Fruit fly (Drosophila melanogaster) whole organism, embryonic: ENCODE data around the gene kud.
A peak's percentile ranks its signal among the peaks of the same experiment; 100 is the strongest.

ENCODE experiments used
- BtbVII ChIP-seq: fragments of 200-800 bp; sonication (Bioruptor generic); optimal IDR thresholded peaks from 3 replicates; lab custom pipeline; 2017; ENCODE audit warnings: missing biosample characterization, mild to moderate bottlenecking, missing genetic modification characterization
- CG10147 ChIP-seq: fragments of 200-800 bp; sonication (Bioruptor generic); optimal IDR thresholded peaks from 2 replicates; lab custom pipeline; 2019; ENCODE audit warnings: missing biosample characterization, mild to moderate bottlenecking, missing genetic modification characterization, moderate library complexity
- CG15011 ChIP-seq: fragments of 200-800 bp; sonication (Bioruptor generic); optimal IDR thresholded peaks from 3 replicates; lab custom pipeline; 2018; ENCODE audit warnings: missing biosample characterization, mild to moderate bottlenecking, missing genetic modification characterization
- CG1603 ChIP-seq: fragments of 200-800 bp; sonication (Bioruptor generic); optimal IDR thresholded peaks from 2 replicates; lab custom pipeline; 2019; ENCODE audit warnings: missing biosample characterization, mild to moderate bottlenecking, missing genetic modification characterization, moderate library complexity
- CG17328 ChIP-seq: fragments of 200-800 bp; sonication (Bioruptor generic); IDR thresholded peaks from 2 replicates; pipeline ENCODE4 v1.3.6; 2022; ENCODE audit warnings: missing biosample characterization, missing genetic modification characterization
- CG17829 ChIP-seq: fragments of 200-800 bp; optimal IDR thresholded peaks from 2 replicates; lab custom pipeline; 2019; ENCODE audit warnings: missing biosample characterization, mild to moderate bottlenecking, missing genetic modification characterization, moderate library complexity
- CG2120 ChIP-seq: fragments of 200-800 bp; sonication (Bioruptor generic); optimal IDR thresholded peaks from 3 replicates; lab custom pipeline; 2016; ENCODE audit warnings: missing biosample characterization, missing genetic modification characterization
- CG2202 ChIP-seq: fragments of 200-800 bp; sonication (Bioruptor generic); optimal IDR thresholded peaks from 2 replicates; lab custom pipeline; 2018; ENCODE audit warnings: missing biosample characterization, mild to moderate bottlenecking, missing genetic modification characterization
- CG2889 ChIP-seq: fragments of 200-800 bp; sonication (Bioruptor generic); IDR thresholded peaks from 3 replicates; pipeline ENCODE4 v1.3.6; 2022; ENCODE audit warnings: missing biosample characterization, missing genetic modification characterization
- CG31388 ChIP-seq: fragments of 200-800 bp; sonication (Bioruptor generic); optimal IDR thresholded peaks from 2 replicates; lab custom pipeline; 2016; ENCODE audit warnings: missing biosample characterization, missing genetic modification characterization
- CG3995 ChIP-seq: fragments of 200-800 bp; sonication (Bioruptor generic); optimal IDR thresholded peaks from 3 replicates; lab custom pipeline; 2016; ENCODE audit warnings: missing biosample characterization, missing genetic modification characterization
- CG4282 ChIP-seq: fragments of 200-800 bp; sonication (Bioruptor generic); optimal IDR thresholded peaks from 2 replicates; lab custom pipeline; 2016; ENCODE audit warnings: missing biosample characterization, missing genetic modification characterization
- CG4854 ChIP-seq: fragments of 200-800 bp; sonication (Bioruptor generic); optimal IDR thresholded peaks from 2 replicates; lab custom pipeline; 2016; ENCODE audit warnings: missing biosample characterization, missing genetic modification characterization, inconsistent platforms
- CG6254 ChIP-seq: fragments of 200-800 bp; sonication (Bioruptor generic); optimal IDR thresholded peaks from 3 replicates; lab custom pipeline; 2017; ENCODE audit warnings: mild to moderate bottlenecking, missing biosample characterization, missing genetic modification reagents, missing genetic modification characterization
- CG6791 ChIP-seq: fragments of 200-800 bp; sonication (Bioruptor generic); IDR thresholded peaks from 3 replicates; pipeline ENCODE4 v1.3.6; 2022; ENCODE audit warnings: missing biosample characterization, missing genetic modification characterization; ENCODE audit not compliant: partially characterized antibody
- CTCF ChIP-seq: fragments of 200-800 bp; sonication (Bioruptor generic); optimal IDR thresholded peaks from 2 replicates; lab custom pipeline; 2017; ENCODE audit warnings: missing biosample characterization, mild to moderate bottlenecking, missing genetic modification characterization, moderate library complexity
- Dip3 ChIP-seq: fragments of 200-800 bp; sonication (Bioruptor generic); optimal IDR thresholded peaks from 3 replicates; lab custom pipeline; 2016; ENCODE audit warnings: missing biosample characterization, missing genetic modification characterization
- Gsc ChIP-seq: fragments of 200-800 bp; sonication (Bioruptor generic); IDR thresholded peaks from 2 replicates; pipeline ENCODE4 v1.3.6; 2022; ENCODE audit warnings: missing biosample characterization, missing genetic modification characterization
- H2.0 ChIP-seq: fragments of 200-800 bp; sonication (Bioruptor generic); IDR thresholded peaks from 2 replicates; pipeline ENCODE4 v1.3.6; 2022; ENCODE audit warnings: missing biosample characterization, missing genetic modification characterization
- HLH3B ChIP-seq: fragments of 200-800 bp; sonication (Bioruptor generic); IDR thresholded peaks from 2 replicates; pipeline ENCODE4 v1.3.6; 2022; ENCODE audit warnings: missing biosample characterization, missing genetic modification characterization
- Hey ChIP-seq: fragments of 200-800 bp; sonication (Bioruptor generic); optimal IDR thresholded peaks from 3 replicates; lab custom pipeline; 2018; ENCODE audit warnings: missing biosample characterization, mild to moderate bottlenecking, missing genetic modification characterization
- HmgD ChIP-seq: fragments of 200-800 bp; sonication (Bioruptor generic); optimal IDR thresholded peaks from 3 replicates; lab custom pipeline; 2016; ENCODE audit warnings: missing biosample characterization, missing genetic modification characterization
- Hmr ChIP-seq: fragments of 200-800 bp; sonication (Bioruptor generic); optimal IDR thresholded peaks from 3 replicates; lab custom pipeline; 2017; ENCODE audit warnings: mild to moderate bottlenecking, missing biosample characterization, missing genetic modification reagents, missing genetic modification characterization
- Hr51 ChIP-seq, 2 experiments: fragments of 200-800 bp; sonication (Bioruptor generic); optimal IDR thresholded peaks; 2 replicates in 1 of 2; 3 replicates in 1 of 2; lab custom pipeline; 2016 to 2018; ENCODE audit warnings: missing biosample characterization in 2 of 2, missing genetic modification characterization in 2 of 2, mild to moderate bottlenecking in 1 of 2, moderate library complexity in 1 of 2
- Lim3 ChIP-seq: fragments of 200-800 bp; sonication (Bioruptor generic); IDR thresholded peaks from 2 replicates; pipeline ENCODE4 v1.3.6; 2022; ENCODE audit warnings: missing biosample characterization, missing genetic modification characterization
- Ptx1 ChIP-seq: fragments of 200-800 bp; sonication (Bioruptor generic); IDR thresholded peaks from 2 replicates; pipeline ENCODE4 v1.3.6; 2022; ENCODE audit warnings: missing biosample characterization, missing genetic modification characterization
- Sox100B ChIP-seq: fragments of 200-800 bp; sonication (Bioruptor generic); optimal IDR thresholded peaks from 3 replicates; lab custom pipeline; 2018; ENCODE audit warnings: missing biosample characterization, mild to moderate bottlenecking, missing genetic modification characterization
- Stat92E ChIP-seq, 3 experiments: fragments of >200 bp in 2 of 3; fragments of 200-800 bp in 1 of 3; sonication (Bioruptor generic) in 1 of 3; optimal IDR thresholded peaks; 2 replicates each; lab custom pipeline; 2017 to 2019; ENCODE audit warnings: missing biosample characterization in 3 of 3, missing genetic modification characterization in 3 of 3, mild to moderate bottlenecking in 1 of 3, moderate library complexity in 1 of 3
- ato ChIP-seq: fragments of 200-800 bp; sonication (Bioruptor generic); IDR thresholded peaks from 2 replicates; pipeline ENCODE4 v1.3.6; 2022; ENCODE audit warnings: missing biosample characterization, missing genetic modification characterization; ENCODE audit not compliant: partially characterized antibody
- chif ChIP-seq, 2 experiments: fragments of 200-800 bp; sonication (Bioruptor generic); optimal IDR thresholded peaks; 3 replicates each; lab custom pipeline; 2016; ENCODE audit warnings: missing biosample characterization in 2 of 2, missing genetic modification characterization in 2 of 2
- danr ChIP-seq: fragments of 200-800 bp; sonication (Bioruptor generic); IDR thresholded peaks from 2 replicates; pipeline ENCODE4 v1.3.6; 2022; ENCODE audit warnings: missing biosample characterization, missing genetic modification characterization
- dysf ChIP-seq: fragments of 200-800 bp; sonication (Bioruptor generic); IDR thresholded peaks from 3 replicates; pipeline ENCODE4 v1.3.6; 2022; ENCODE audit warnings: missing biosample characterization, missing genetic modification characterization
- eve ChIP-seq, 2 experiments: fragments of >200 bp; optimal IDR thresholded peaks; 2 replicates each; lab custom pipeline; 2017; ENCODE audit warnings: missing biosample characterization in 2 of 2, missing genetic modification characterization in 2 of 2
- fd3F ChIP-seq: fragments of 200-800 bp; sonication (Bioruptor generic); optimal IDR thresholded peaks from 2 replicates; lab custom pipeline; 2018; ENCODE audit warnings: missing biosample characterization, mild to moderate bottlenecking, missing genetic modification characterization, moderate library complexity
- ftz-f1 ChIP-seq: fragments of 200-800 bp; sonication (Bioruptor generic); optimal IDR thresholded peaks from 2 replicates; lab custom pipeline; 2016; ENCODE audit warnings: missing biosample characterization, missing genetic modification characterization
- fu2 ChIP-seq: fragments of 200-800 bp; sonication (Bioruptor generic); optimal IDR thresholded peaks from 2 replicates; lab custom pipeline; 2016; ENCODE audit warnings: missing biosample characterization, missing genetic modification characterization
- gcm ChIP-seq: fragments of 200-800 bp; sonication (Bioruptor generic); optimal IDR thresholded peaks from 2 replicates; lab custom pipeline; 2019; ENCODE audit warnings: missing biosample characterization, mild to moderate bottlenecking, missing genetic modification characterization, moderate library complexity
- gro ChIP-seq: fragments of 200-800 bp; sonication (Bioruptor generic); optimal IDR thresholded peaks from 2 replicates; lab custom pipeline; 2016; ENCODE audit warnings: missing biosample characterization, missing genetic modification characterization
- jumu ChIP-seq: fragments of 200-800 bp; sonication (Bioruptor generic); optimal IDR thresholded peaks from 3 replicates; lab custom pipeline; 2016; ENCODE audit warnings: missing biosample characterization, missing genetic modification characterization
- odd ChIP-seq: fragments of 200-800 bp; sonication (Bioruptor generic); optimal IDR thresholded peaks from 2 replicates; lab custom pipeline; 2017; ENCODE audit warnings: missing biosample characterization, mild to moderate bottlenecking, missing genetic modification characterization
- pfk ChIP-seq: fragments of 200-800 bp; sonication (Bioruptor generic); optimal IDR thresholded peaks from 2 replicates; lab custom pipeline; 2018; ENCODE audit warnings: missing biosample characterization, mild to moderate bottlenecking, missing genetic modification characterization, moderate library complexity
- pho ChIP-seq: fragments of 200-800 bp; sonication (Bioruptor generic); optimal IDR thresholded peaks from 2 replicates; lab custom pipeline; 2016; ENCODE audit warnings: missing biosample characterization, missing genetic modification characterization
- psq ChIP-seq: fragments of 200-800 bp; sonication (Bioruptor generic); optimal IDR thresholded peaks from 2 replicates; lab custom pipeline; 2017; ENCODE audit warnings: missing biosample characterization, missing genetic modification characterization
- scrt ChIP-seq: fragments of 200-800 bp; sonication (Bioruptor generic); optimal IDR thresholded peaks from 2 replicates; lab custom pipeline; 2018; ENCODE audit warnings: missing biosample characterization, mild to moderate bottlenecking, missing genetic modification characterization, moderate library complexity
- sisA ChIP-seq: fragments of 200-800 bp; sonication (Bioruptor generic); IDR thresholded peaks from 2 replicates; pipeline ENCODE4 v1.3.6; 2022; ENCODE audit warnings: missing biosample characterization, missing genetic modification characterization
- ssp ChIP-seq: fragments of 200-800 bp; sonication (Bioruptor generic); IDR thresholded peaks from 2 replicates; pipeline ENCODE4 v1.3.6; 2022; ENCODE audit warnings: missing biosample characterization, missing genetic modification characterization
- tio ChIP-seq: fragments of 200-800 bp; sonication (Bioruptor generic); optimal IDR thresholded peaks from 2 replicates; lab custom pipeline; 2017; ENCODE audit warnings: missing biosample characterization, missing genetic modification characterization, inconsistent platforms
- trh ChIP-seq: fragments of 200-800 bp; sonication (Bioruptor generic); optimal IDR thresholded peaks from 2 replicates; lab custom pipeline; 2016; ENCODE audit warnings: missing biosample characterization, missing genetic modification characterization
- wdn ChIP-seq: fragments of 200-800 bp; sonication (Bioruptor generic); IDR thresholded peaks from 2 replicates; pipeline ENCODE4 v1.3.6; 2022; ENCODE audit warnings: missing biosample characterization, missing genetic modification characterization
- zfh2 ChIP-seq: fragments of 200-800 bp; sonication (Bioruptor generic); optimal IDR thresholded peaks from 2 replicates; lab custom pipeline; 2016; ENCODE audit warnings: missing biosample characterization, missing genetic modification characterization

Gene kud

DNA sequence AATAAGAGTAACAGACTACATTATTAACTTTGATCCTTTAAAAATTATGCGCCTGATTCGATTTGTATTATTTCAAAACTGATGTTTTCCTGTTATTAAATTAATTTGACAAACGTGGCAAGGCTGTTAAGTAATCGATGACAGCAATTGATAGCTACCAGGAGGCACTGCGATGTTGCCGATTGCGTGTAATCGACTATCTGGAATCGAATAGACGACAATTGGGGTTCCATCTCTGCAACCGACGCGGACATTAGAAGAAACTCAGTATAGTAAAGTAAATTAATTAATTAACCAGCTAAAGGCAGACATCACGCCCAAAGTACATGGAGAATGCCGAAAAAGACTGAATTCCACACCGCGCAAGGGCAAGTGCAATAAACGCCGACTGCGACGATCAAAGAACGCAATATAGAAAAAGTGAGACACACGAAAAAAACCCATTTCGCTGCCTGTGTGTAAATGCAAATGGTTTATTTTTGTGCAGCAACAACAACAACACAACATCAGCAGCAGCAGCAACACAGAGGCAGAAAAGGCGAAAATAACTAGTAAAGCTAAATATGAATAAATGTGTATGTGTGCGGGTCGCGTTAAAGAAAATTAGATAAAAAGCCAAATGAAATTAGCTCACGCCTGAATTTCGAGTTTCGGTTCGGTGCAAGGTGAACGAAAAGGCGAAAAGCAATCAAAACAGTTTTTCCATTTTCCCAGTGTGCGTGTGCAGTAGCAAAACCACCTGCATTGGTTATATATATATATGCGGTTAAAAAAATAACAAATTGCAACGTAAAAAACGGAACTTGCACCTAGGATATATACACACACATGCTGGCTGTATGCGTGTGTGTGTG is 9.0 kb upstream of the kud start, which contains the start of gene sina (continued):
- TF ChIP-seq Hey (no peak), chif (GFP tag; optimal IDR thresholded peaks at IDR 0.05; lab: Kevin White, UChicago) (no peak), CG31388 (GFP tag; lab: Kevin White, UChicago) (no peak), eve (GFP tag; optimal IDR thresholded peaks at IDR 0.05; lab: Kevin White, UChicago) (no peak), ssp (0 out of 2 replicates have a peak, but pooled peaks have one; percentile 26), HmgD (GFP tag; lab: Kevin White, UChicago) (peak; percentile 22), CG6254 (GFP tag; lab: Kevin White, UChicago) (no peak), Lim3 (GFP tag; lab: Robert Waterston, UW) (no peak), Hr51 (GFP tag; optimal IDR thresholded peaks at IDR 0.05; lab: Kevin White, UChicago) (peak in 1 of 2 experiments; percentile 17), CG6791 (GFP tag; lab: Robert Waterston, UW) (peak; percentile 90), BtbVII (GFP tag; lab: Kevin White, UChicago) (peak; percentile 27), gro (GFP tag; lab: Kevin White, UChicago) (no peak), CG4854 (GFP tag; lab: Kevin White, UChicago) (no peak), CG1603 (peak; percentile 97), trh (no peak), CG3995 (GFP tag; lab: Kevin White, UChicago) (no peak), CG2889 (no peak), Gsc (GFP tag; lab: Robert Waterston, UW) (no peak), H2.0 (GFP tag; lab: Robert Waterston, UW) (no peak), CG15011 (GFP tag; lab: Kevin White, UChicago) (no peak), wdn (GFP tag; lab: Robert Waterston, UW) (no peak), sisA (GFP tag; lab: Robert Waterston, UW) (no peak), CG2202 (tag; lab: Kevin White, UChicago) (no peak), ftz-f1 (GFP tag; lab: Kevin White, UChicago) (peak; percentile 25), fd3F (GFP tag; lab: Kevin White, UChicago) (no peak), tio (GFP tag; lab: Kevin White, UChicago) (no peak), Stat92E (GFP tag; optimal IDR thresholded peaks at IDR 0.05; lab: Kevin White, UChicago) (peak in 1 of 3 experiments; percentile 11), CG10147 (GFP tag; lab: Kevin White, UChicago) (no peak), jumu (GFP tag; lab: Kevin White, UChicago) (no peak), CG2120 (GFP tag; lab: Kevin White, UChicago) (peak; percentile 35), odd (no peak), Ptx1 (GFP tag; lab: Robert Waterston, UW) (no peak), zfh2 (GFP tag; lab: Kevin White, UChicago) (no peak), Hmr (GFP tag; lab: Kevin White, UChicago) (peak; percentile 54), scrt (GFP tag; lab: Kevin White, UChicago) (no peak), ato (GFP tag; lab: Robert Waterston, UW) (peak; percentile 90), CG17328 (no peak), HLH3B (GFP tag; lab: Robert Waterston, UW) (no peak), pfk (GFP tag; lab: Kevin White, UChicago) (peak; percentile 23), pho (no peak), Dip3 (no peak), gcm (GFP tag; lab: Kevin White, UChicago) (no peak), Sox100B (no peak), CG4282 (GFP tag; lab: Kevin White, UChicago) (no peak), dysf (GFP tag; lab: Robert Waterston, UW) (no peak), CG17829 (tag; lab: Kevin White, UChicago) (peak; percentile 72), danr (GFP tag; lab: Robert Waterston, UW) (no peak), CTCF (GFP tag; lab: Kevin White, UChicago) (peak; percentile 42), psq (GFP tag; lab: Kevin White, UChicago) (no peak), fu2 (GFP tag; lab: Kevin White, UChicago) (no peak)
